Worm (Caenorhabditis elegans): ENCODE measurements around the gene pink-1.
A peak's percentile ranks its signal among the peaks of the same experiment; 100 is the strongest.

pink-1 gene

DNA sequence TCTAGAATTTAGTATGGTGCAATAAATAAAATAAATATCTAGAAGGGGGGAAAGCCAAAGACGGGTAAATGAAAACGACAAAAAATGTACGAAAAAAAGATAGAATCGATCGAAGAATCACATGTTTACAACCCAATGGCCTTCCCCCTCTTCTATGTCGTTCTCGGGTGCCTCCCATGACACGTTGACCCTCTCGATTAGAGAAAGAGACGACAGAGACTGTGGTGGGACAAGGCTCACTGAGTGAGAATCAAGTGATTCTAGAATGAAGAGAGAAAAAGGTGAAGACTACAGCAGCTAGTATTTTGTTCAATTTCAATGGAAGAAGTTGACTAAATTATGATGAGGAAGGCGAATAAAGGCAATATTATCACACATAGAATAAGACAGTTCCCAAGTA is 30.6 kb upstream of the pink-1 start (continued):
- TF ChIP-seq tbp1 (GFP tag; optimal IDR thresholded peaks at IDR 0.05) (peak; percentile 29), mes-4 (tag; optimal IDR thresholded peaks at IDR 0.05) (no peak), nhr-120 (GFP tag; IDR thresholded peaks at IDR 0.05) (no peak), C17E4.6 (GFP tag; IDR thresholded peaks at IDR 0.05) (no peak), mcd-1 (GFP tag; IDR thresholded peaks at IDR 0.05) (peak; percentile 51), D2030.7 (GFP tag; IDR thresholded peaks at IDR 0.05) (no peak), F33H1.4 (GFP tag; IDR thresholded peaks at IDR 0.05) (no peak), snpc-4 (GFP tag; optimal IDR thresholded peaks at IDR 0.05) (no peak), snpc-4 (tag; optimal IDR thresholded peaks at IDR 0.05) (peak in 3 of 4 experiments; percentile 8 to 18 (median 9)), ztf-28 (GFP tag; IDR thresholded peaks at IDR 0.05) (no peak), dpl-1 (GFP tag; optimal IDR thresholded peaks at IDR 0.05) (no peak), athp-1 (tag; optimal IDR thresholded peaks at IDR 0.05) (no peak), Y53G8AR.9 (GFP tag; conservative IDR thresholded peaks at IDR 0.05) (no peak), hsf-1 (GFP tag; IDR thresholded peaks at IDR 0.05) (no peak), mxl-1 (tag; optimal IDR thresholded peaks at IDR 0.05) (no peak), lin-35 (GFP tag; optimal IDR thresholded peaks at IDR 0.05) (no peak), ztf-25 (GFP tag; IDR thresholded peaks at IDR 0.05) (no peak), aptf-3 (GFP tag; IDR thresholded peaks at IDR 0.05) (no peak), F39B2.1 (GFP tag; IDR thresholded peaks at IDR 0.05) (no peak), ets-4 (GFP tag; optimal IDR thresholded peaks at IDR 0.05) (peak; percentile 13), Y53F4B.3 (GFP tag; IDR thresholded peaks at IDR 0.05) (no peak), sdz-38 (tag; optimal IDR thresholded peaks at IDR 0.05) (no peak), sea-2 (GFP tag; IDR thresholded peaks at IDR 0.05) (no peak), rec-8 (tag; optimal IDR thresholded peaks at IDR 0.05) (no peak), B0019.2 (GFP tag; conservative IDR thresholded peaks at IDR 0.05) (no peak), ceh-100 (GFP tag; IDR thresholded peaks at IDR 0.05) (no peak; the same call in 1 of the 2 replicates), ceh-40 (GFP tag; IDR thresholded peaks at IDR 0.05) (no peak), F57C9.4 (tag; optimal IDR thresholded peaks at IDR 0.05) (no peak), bed-2 (GFP tag; IDR thresholded peaks at IDR 0.05) (no peak), nfyb-1 (GFP tag; IDR thresholded peaks at IDR 0.05) (0 out of 2 replicates have a peak, but pooled peaks have one; percentile 59), K11D2.4 (GFP tag; IDR thresholded peaks at IDR 0.05) (no peak), unc-62 (GFP tag; optimal IDR thresholded peaks at IDR 0.05) (peak; percentile 43), let-607 (tag; optimal IDR thresholded peaks at IDR 0.05) (peak in 1 of 2 experiments; percentile 32), ceh-27 (GFP tag; optimal IDR thresholded peaks at IDR 0.05) (peak; percentile 57), madf-10 (tag; optimal IDR thresholded peaks at IDR 0.05) (peak; percentile 32), C06A6.2 (GFP tag; conservative IDR thresholded peaks at IDR 0.05) (peak; percentile 26; the same call in 1 of the 2 replicates), unc-130 (GFP tag; optimal IDR thresholded peaks at IDR 0.05) (no peak), lin-40 (tag; optimal IDR thresholded peaks at IDR 0.05) (peak; percentile 15), egrh-3 (GFP tag; IDR thresholded peaks at IDR 0.05) (0 out of 2 replicates have a peak, but pooled peaks have one; percentile 16), let-526 (GFP tag; IDR thresholded peaks at IDR 0.05) (no peak), ztf-26 (tag; optimal IDR thresholded peaks at IDR 0.05) (no peak), F52B5.7 (tag; optimal IDR thresholded peaks at IDR 0.05) (no peak), die-1 (tag; optimal IDR thresholded peaks at IDR 0.05) (peak; percentile 23), lin-26 (GFP tag; IDR thresholded peaks at IDR 0.05) (peak; percentile 62; the same call in 1 of the 2 replicates), nhr-90 (tag; optimal IDR thresholded peaks at IDR 0.05) (no peak), F37B4.10 (GFP tag; IDR thresholded peaks at IDR 0.05) (no peak), xnd-1 (tag; optimal IDR thresholded peaks at IDR 0.05) (no peak), nfya-2 (GFP tag; IDR thresholded peaks at IDR 0.05) (no peak), efl-1 (GFP tag; optimal IDR thresholded peaks at IDR 0.05) (no peak), ZK185.1 (tag; optimal IDR thresholded peaks at IDR 0.05; ENCODE audit: poor library complexity, severe bottlenecking) (no peak)
